Worm (Caenorhabditis elegans): Measurements from ENCODE around the gene ZC412.10.

The ZC412.10 gene

DNA sequence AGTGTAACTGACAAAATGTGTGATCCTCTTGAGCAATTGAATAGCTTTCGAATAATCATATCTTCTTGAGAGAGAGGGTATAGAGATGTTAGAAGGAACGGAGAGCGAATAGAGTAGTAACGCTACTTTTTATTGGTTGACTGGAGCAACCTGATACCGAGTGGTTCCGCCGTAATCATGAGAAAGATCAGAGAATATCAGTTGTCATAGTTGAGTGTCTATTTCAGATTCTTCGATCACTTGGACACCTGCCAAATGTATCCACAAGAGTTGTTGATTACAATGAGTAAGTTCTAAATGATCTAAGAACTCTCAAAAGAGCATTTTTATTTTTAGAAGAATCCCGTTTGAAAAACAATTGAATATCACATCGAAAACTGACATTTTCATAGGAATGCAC lies 34.1 kb upstream of the ZC412.10 start:
- TF ChIP-seq K11D2.4 (GFP tag; IDR thresholded peaks at IDR 0.05) (no peak), lir-1 (GFP tag; conservative IDR thresholded peaks at IDR 0.05) (no peak), ceh-40 (GFP tag; IDR thresholded peaks at IDR 0.05) (no peak), dox-1 (GFP tag; IDR thresholded peaks at IDR 0.05) (no peak), cebp-2 (GFP tag; IDR thresholded peaks at IDR 0.05) (no peak), dpl-1 (GFP tag; optimal IDR thresholded peaks at IDR 0.05) (no peak), F37B4.10 (GFP tag; IDR thresholded peaks at IDR 0.05) (no peak), C17E4.6 (GFP tag; IDR thresholded peaks at IDR 0.05) (no peak), madf-3 (GFP tag; IDR thresholded peaks at IDR 0.05) (no peak), F57A8.1 (GFP tag; optimal IDR thresholded peaks at IDR 0.05) (no peak), lin-40 (tag; optimal IDR thresholded peaks at IDR 0.05) (no peak), C06A6.2 (GFP tag; conservative IDR thresholded peaks at IDR 0.05) (no peak), ekl-4 (GFP tag; IDR thresholded peaks at IDR 0.05) (no peak), lsy-27 (tag; optimal IDR thresholded peaks at IDR 0.05; ENCODE audit: borderline replicate concordance, insufficient read depth) (no peak), nhr-80 (tag; optimal IDR thresholded peaks at IDR 0.05) (no peak), unc-62 (GFP tag; optimal IDR thresholded peaks at IDR 0.05) (no peak), F39B2.1 (GFP tag; IDR thresholded peaks at IDR 0.05) (no peak), F57C9.4 (tag; optimal IDR thresholded peaks at IDR 0.05) (no peak), unc-130 (GFP tag; optimal IDR thresholded peaks at IDR 0.05) (no peak)

DNA sequence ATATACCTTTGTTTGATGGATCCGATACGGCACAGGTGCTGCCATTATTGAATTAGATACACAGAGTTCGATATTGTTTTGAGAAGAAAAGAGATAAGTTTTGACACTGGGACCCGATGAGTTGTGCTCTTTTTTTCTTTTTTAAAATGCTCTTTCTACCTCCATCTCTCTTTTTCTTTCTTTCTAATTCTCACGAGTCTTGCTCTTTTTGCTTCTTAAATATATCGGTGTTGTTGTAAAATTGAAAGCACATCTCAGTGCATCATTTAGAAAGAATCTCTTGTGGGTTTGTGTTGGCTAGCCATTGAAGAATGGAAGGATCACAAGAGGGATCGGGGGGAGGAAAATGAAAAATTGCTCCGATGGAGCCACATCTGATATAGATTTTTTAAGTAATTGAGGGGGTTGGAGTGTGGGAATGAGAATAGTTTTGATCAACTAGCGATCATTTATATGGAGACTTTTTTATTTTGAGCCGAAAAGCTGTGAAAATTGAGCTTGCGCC lies 32.8 kb upstream of the ZC412.10 start, which contains the start of gene H12D21.9:
Gene H12D21.9, minus strand, starts transcription at position 148 of the 505 bp plus-strand sequence.
- TF ChIP-seq nhr-120 (GFP tag; IDR thresholded peaks at IDR 0.05) (no peak), dpl-1 (GFP tag; optimal IDR thresholded peaks at IDR 0.05) (no peak), ztf-22 (GFP tag; optimal IDR thresholded peaks at IDR 0.05) (no peak)

DNA sequence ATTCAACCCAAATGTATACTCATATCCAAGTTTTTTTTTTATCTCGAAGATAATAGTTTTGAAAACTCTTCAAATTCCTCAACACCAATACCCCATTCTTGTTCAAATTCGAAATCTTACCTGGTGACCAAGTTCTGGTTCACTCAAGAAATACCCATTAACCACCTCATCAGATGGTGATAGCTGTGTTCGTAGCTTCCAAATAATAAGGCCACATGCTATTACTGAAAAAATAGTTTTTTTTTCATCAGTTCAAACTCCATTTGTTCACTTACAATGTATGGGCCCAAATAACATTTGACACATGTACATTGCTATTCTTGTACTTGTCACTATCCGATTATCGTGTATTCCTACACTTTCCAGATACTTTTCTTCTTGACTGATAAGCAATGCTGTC lies 30.8 kb upstream of the ZC412.10 start:
- TF ChIP-seq zfh-2 (GFP tag; conservative IDR thresholded peaks at IDR 0.05), result no peak
- no peak for TF ChIP-seq F39B2.1 (GFP tag; IDR thresholded peaks at IDR 0.05)
- TF ChIP-seq ccch-3 (GFP tag; optimal IDR thresholded peaks at IDR 0.05), result no peak
- no peak for TF ChIP-seq madf-3 (GFP tag; IDR thresholded peaks at IDR 0.05)
- TF ChIP-seq ceh-58 (GFP tag; IDR thresholded peaks at IDR 0.05), result no peak
- TF ChIP-seq ztf-26 (tag; optimal IDR thresholded peaks at IDR 0.05), result no peak
- no peak for TF ChIP-seq ZK185.1 (tag; optimal IDR thresholded peaks at IDR 0.05; ENCODE audit: poor library complexity, severe bottlenecking)
- no peak for TF ChIP-seq mel-28 (tag; optimal IDR thresholded peaks at IDR 0.05; ENCODE audit: borderline replicate concordance)
- no peak for TF ChIP-seq ztf-18 (tag; optimal IDR thresholded peaks at IDR 0.05)
- TF ChIP-seq him-1 (tag; optimal IDR thresholded peaks at IDR 0.05), result no peak
- TF ChIP-seq mxl-1 (tag; optimal IDR thresholded peaks at IDR 0.05), result no peak
- no peak for TF ChIP-seq dpl-1 (GFP tag; optimal IDR thresholded peaks at IDR 0.05)

DNA sequence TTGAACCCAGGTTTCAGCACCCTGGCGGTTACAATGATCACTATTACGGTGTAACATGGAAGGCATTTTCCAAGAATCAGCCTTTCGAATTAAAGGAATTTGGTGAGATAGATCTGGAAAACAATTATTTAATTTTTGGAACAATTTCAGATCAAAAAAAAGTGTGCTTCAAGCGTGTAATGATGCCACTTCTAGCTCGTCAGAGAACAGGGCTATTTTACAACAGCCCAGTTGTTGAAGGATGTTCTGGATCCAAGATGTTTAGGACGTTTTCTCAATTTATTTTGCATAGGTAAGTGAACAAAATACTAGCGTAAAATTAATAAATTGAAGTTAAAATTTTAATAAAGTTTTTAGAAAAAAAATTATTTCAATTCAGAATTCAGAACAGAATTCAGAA lies 24.3 kb upstream of the ZC412.10 start:
- TF ChIP-seq C06A6.2 (GFP tag; conservative IDR thresholded peaks at IDR 0.05) (no peak), Y95B8A.8 (GFP tag; IDR thresholded peaks at IDR 0.05) (no peak), egl-18 (GFP tag; IDR thresholded peaks at IDR 0.05) (no peak), nhr-179 (tag; optimal IDR thresholded peaks at IDR 0.05) (no peak), unc-62 (GFP tag; optimal IDR thresholded peaks at IDR 0.05) (no peak), snpc-3.4 (tag; optimal IDR thresholded peaks at IDR 0.05) (no peak)
